Worm (Caenorhabditis elegans) whole organism, L3 larva: ENCODE data around the gene mtrr-1.
A peak's percentile ranks its signal among the peaks of the same experiment; 100 is the strongest.

Source experiments
- R02D3.7 ChIP-seq: fragments of 150-350 bp; optimal IDR thresholded peaks from 2 replicates; lab custom pipeline; 2014; ENCODE audit warnings: missing biosample characterization, missing genetic modification characterization
- ama-1 ChIP-seq: fragments of 150-350 bp; optimal IDR thresholded peaks from 2 replicates; lab custom pipeline; 2018
- ceh-16 ChIP-seq: sonication (generic microtip); optimal IDR thresholded peaks from 2 replicates; lab custom pipeline; 2017; ENCODE audit warnings: missing biosample characterization, missing genetic modification characterization
- ceh-28 ChIP-seq: fragments of 150-350 bp; optimal IDR thresholded peaks from 2 replicates; lab custom pipeline; 2014; ENCODE audit warnings: missing biosample characterization, missing genetic modification reagents, missing genetic modification characterization
- ceh-82 ChIP-seq: fragments of 150-350 bp; optimal IDR thresholded peaks from 2 replicates; lab custom pipeline; 2014; ENCODE audit warnings: missing biosample characterization, missing genetic modification characterization
- ceh-9 ChIP-seq: sonication (generic microtip); optimal IDR thresholded peaks from 2 replicates; lab custom pipeline; 2018; ENCODE audit warnings: missing biosample characterization, missing genetic modification characterization
- egl-5 ChIP-seq: fragments of 150-350 bp; optimal IDR thresholded peaks from 2 replicates; lab custom pipeline; 2017; ENCODE audit warnings: missing biosample characterization, missing genetic modification reagents, missing genetic modification characterization, inconsistent platforms
- elt-1 ChIP-seq: fragments of 150-350 bp; optimal IDR thresholded peaks from 2 replicates; lab custom pipeline; 2014; ENCODE audit warnings: missing biosample characterization, missing genetic modification characterization
- elt-2 ChIP-seq: sonication (generic microtip); optimal IDR thresholded peaks from 2 replicates; lab custom pipeline; 2016; ENCODE audit warnings: missing genetic modification reagents, mild to moderate bottlenecking, missing genetic modification characterization, missing compliant biosample characterization
- fos-1 ChIP-seq: fragments of 150-350 bp; optimal IDR thresholded peaks from 2 replicates; lab custom pipeline; 2014; ENCODE audit warnings: missing biosample characterization, missing genetic modification characterization
- hmg-11 ChIP-seq: sonication (generic microtip); optimal IDR thresholded peaks from 2 replicates; lab custom pipeline; 2016; ENCODE audit warnings: missing genetic modification characterization, missing compliant biosample characterization
- jun-1 ChIP-seq: fragments of 150-350 bp; optimal IDR thresholded peaks from 2 replicates; lab custom pipeline; 2014; ENCODE audit warnings: missing biosample characterization, missing genetic modification reagents, missing genetic modification characterization
- lsy-12 ChIP-seq: sonication (generic microtip); optimal IDR thresholded peaks from 2 replicates; lab custom pipeline; 2016; ENCODE audit warnings: mild to moderate bottlenecking, missing genetic modification characterization, missing compliant biosample characterization
- mdl-1 ChIP-seq: fragments of 150-350 bp; optimal IDR thresholded peaks from 2 replicates; lab custom pipeline; 2014; ENCODE audit warnings: missing biosample characterization, missing genetic modification characterization
- mml-1 ChIP-seq: fragments of 150-350 bp; sonication (generic microtip); optimal IDR thresholded peaks from 3 replicates; lab custom pipeline; 2014; ENCODE audit warnings: missing biosample characterization, missing genetic modification characterization
- nfya-1 ChIP-seq: sonication (generic microtip); optimal IDR thresholded peaks from 2 replicates; lab custom pipeline; 2017; ENCODE audit warnings: missing genetic modification characterization, mild to moderate bottlenecking, missing compliant biosample characterization, antibody characterized with exemption, moderate library complexity; ENCODE audit not compliant: insufficient read depth
- nhr-11 ChIP-seq: fragments of 150-350 bp; optimal IDR thresholded peaks from 2 replicates; lab custom pipeline; 2014; ENCODE audit warnings: missing biosample characterization, missing genetic modification characterization
- nhr-23 ChIP-seq: fragments of 150-350 bp; optimal IDR thresholded peaks from 2 replicates; lab custom pipeline; 2014; ENCODE audit warnings: missing biosample characterization, missing genetic modification reagents, missing genetic modification characterization
- nhr-237 ChIP-seq: fragments of 150-350 bp; optimal IDR thresholded peaks from 2 replicates; lab custom pipeline; 2014; ENCODE audit warnings: missing biosample characterization, missing genetic modification characterization
- nhr-25 ChIP-seq: sonication (generic microtip); optimal IDR thresholded peaks from 2 replicates; lab custom pipeline; 2017; ENCODE audit warnings: missing biosample characterization, missing genetic modification characterization
- nhr-28 ChIP-seq: fragments of 150-350 bp; optimal IDR thresholded peaks from 2 replicates; lab custom pipeline; 2014; ENCODE audit warnings: missing biosample characterization, missing genetic modification characterization
- nhr-43 ChIP-seq: sonication (generic microtip); optimal IDR thresholded peaks from 2 replicates; lab custom pipeline; 2016; ENCODE audit warnings: mild to moderate bottlenecking, missing genetic modification characterization, missing compliant biosample characterization; ENCODE audit not compliant: poor library complexity, severe bottlenecking
- nhr-67 ChIP-seq: fragments of 150-350 bp; optimal IDR thresholded peaks from 2 replicates; lab custom pipeline; 2014; ENCODE audit warnings: missing biosample characterization, missing genetic modification characterization
- nhr-76 ChIP-seq: fragments of 150-350 bp; sonication (generic microtip); optimal IDR thresholded peaks from 5 replicates; lab custom pipeline; 2014; ENCODE audit warnings: missing biosample characterization, missing genetic modification characterization
- nhr-77 ChIP-seq: fragments of 150-350 bp; optimal IDR thresholded peaks from 2 replicates; lab custom pipeline; 2014; ENCODE audit warnings: missing biosample characterization, missing genetic modification characterization
- pha-4 ChIP-seq: fragments of 150-350 bp; optimal IDR thresholded peaks from 2 replicates; lab custom pipeline; 2014; ENCODE audit warnings: missing biosample characterization, missing genetic modification reagents, missing genetic modification characterization
- pqm-1 ChIP-seq: fragments of 150-350 bp; optimal IDR thresholded peaks from 2 replicates; lab custom pipeline; 2017; ENCODE audit warnings: missing biosample characterization, missing genetic modification characterization, inconsistent platforms
- snpc-4 ChIP-seq: fragments of 150-350 bp; optimal IDR thresholded peaks from 2 replicates; lab custom pipeline; 2014; ENCODE audit warnings: missing biosample characterization, missing genetic modification characterization
- tbx-2 ChIP-seq: sonication (generic microtip); optimal IDR thresholded peaks from 2 replicates; lab custom pipeline; 2016; ENCODE audit warnings: mild to moderate bottlenecking, missing genetic modification characterization, missing compliant biosample characterization
- unc-39 ChIP-seq: sonication (generic microtip); optimal IDR thresholded peaks from 4 replicates; lab custom pipeline; 2017; ENCODE audit warnings: missing biosample characterization, missing genetic modification characterization
- unc-62 ChIP-seq: fragments of 150-350 bp; sonication (generic microtip); optimal IDR thresholded peaks from 4 replicates; lab custom pipeline; 2014; ENCODE audit warnings: missing biosample characterization, missing genetic modification reagents, missing genetic modification characterization
- zag-1 ChIP-seq: fragments of 150-350 bp; optimal IDR thresholded peaks from 2 replicates; lab custom pipeline; 2014; ENCODE audit warnings: missing biosample characterization, missing genetic modification characterization
- ztf-4 ChIP-seq: fragments of 150-350 bp; optimal IDR thresholded peaks from 2 replicates; lab custom pipeline; 2014; ENCODE audit warnings: missing biosample characterization, missing genetic modification characterization

mtrr-1 gene

ce11 chrII:9273984-9274383 lies 11.8 kb upstream of the mtrr-1 start (continued):
- peak; percentile 20 for TF ChIP-seq nhr-77 (tag; lab: Kevin White, UChicago)
- no peak for TF ChIP-seq nhr-28 (tag; lab: Kevin White, UChicago)
- TF ChIP-seq ama-1 (lab: Kevin White, UChicago), result peak; percentile 62
- TF ChIP-seq nhr-237 (tag; lab: Kevin White, UChicago), result no peak
- TF ChIP-seq egl-5 (tag; lab: Kevin White, UChicago), result peak; percentile 1

- TF ChIP-seq nhr-76, result no peak
- peak; percentile 8 for TF ChIP-seq ceh-28 (tag; lab: Kevin White, UChicago)
These were observed 11.0 kb upstream of the mtrr-1 start for ce11 chrII:9274734-9275133.

- TF ChIP-seq ama-1 (lab: Kevin White, UChicago) (peak; percentile 59), snpc-4 (no peak), lsy-12 (tag; lab: Kevin White, UChicago) (no peak), elt-1 (tag; lab: Kevin White, UChicago) (no peak), nhr-11 (no peak), nhr-237 (tag; lab: Kevin White, UChicago) (no peak), unc-39 (no peak)
These were observed 10.6 kb upstream of the mtrr-1 start for ce11 chrII:9275173-9275572.

ce11 chrII:9277153-9277552 lies 8.6 kb upstream of the mtrr-1 start:
- TF ChIP-seq tbx-2 (tag; lab: Kevin White, UChicago), result no peak
- peak; percentile 7 for TF ChIP-seq nhr-25

- TF ChIP-seq mml-1 (tag; lab: Kevin White, UChicago) (no peak), nfya-1 (tag; lab: Kevin White, UChicago) (no peak), unc-62 (GFP tag; lab: Kevin White, UChicago) (no peak), nhr-76 (no peak), tbx-2 (tag; lab: Kevin White, UChicago) (no peak), snpc-4 (no peak), zag-1 (tag; lab: Kevin White, UChicago) (no peak), nhr-25 (no peak), nhr-67 (tag; lab: Kevin White, UChicago) (no peak), ama-1 (lab: Kevin White, UChicago) (no peak), ceh-82 (tag; lab: Kevin White, UChicago) (no peak), jun-1 (tag; lab: Kevin White, UChicago) (no peak), fos-1 (no peak)
These were observed 6.8 kb upstream of the mtrr-1 start for ce11 chrII:9279016-9279415.

ce11 chrII:9280048-9280772 lies 5.6 kb upstream of the mtrr-1 start, which contains the start of gene gldi-3:
Gene gldi-3 (minus strand): TSS chrII:9280098.
- no peak for TF ChIP-seq ztf-4 (tag; lab: Kevin White, UChicago)
- TF ChIP-seq elt-2 (tag; lab: Kevin White, UChicago), result peak; percentile 61
- TF ChIP-seq mdl-1, result no peak
- no peak for TF ChIP-seq nhr-43 (tag; lab: Kevin White, UChicago)
- peak; percentile 7 for TF ChIP-seq pqm-1

- TF ChIP-seq R02D3.7 (tag; lab: Kevin White, UChicago) (no peak), unc-62 (GFP tag; lab: Kevin White, UChicago) (no peak), pha-4 (tag; lab: Kevin White, UChicago) (peak; percentile 93), ceh-9 (no peak), ceh-16 (tag; lab: Kevin White, UChicago) (no peak), nhr-25 (no peak), hmg-11 (tag; lab: Kevin White, UChicago) (no peak), ceh-28 (tag; lab: Kevin White, UChicago) (no peak), ama-1 (lab: Kevin White, UChicago) (peak; percentile 41), nhr-23 (tag; lab: Kevin White, UChicago) (no peak), snpc-4 (no peak)
These were observed 4.9 kb upstream of the mtrr-1 start for ce11 chrII:9280846-9281245.
